Worm (Caenorhabditis elegans): ENCODE measurements around the gene K07F5.8.
A peak's percentile ranks its signal among the peaks of the same experiment; 100 is the strongest.

The K07F5.8 gene

DNA sequence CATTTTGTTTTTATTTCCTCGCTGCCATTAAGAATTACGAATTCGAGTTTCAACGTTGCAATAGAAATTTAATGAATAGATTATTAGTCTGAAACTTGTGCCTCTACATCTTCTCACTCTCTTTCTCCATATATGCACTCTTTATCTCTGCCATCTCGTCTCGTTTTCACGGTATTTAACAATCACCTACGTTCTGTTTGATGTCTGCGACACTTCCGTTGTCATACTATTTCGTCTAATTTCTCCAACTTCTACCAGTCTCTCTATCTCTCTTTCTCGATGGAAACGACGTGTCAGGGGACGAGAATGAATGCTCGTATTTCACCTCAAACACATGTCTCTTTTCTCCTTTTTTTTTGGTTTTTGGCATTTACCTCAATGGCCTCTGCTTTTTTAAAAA is 24.3 kb upstream of the K07F5.8 start (continued):
- TF ChIP-seq elt-3 (tag; optimal IDR thresholded peaks at IDR 0.05): no peak
- TF ChIP-seq fos-1 (tag; optimal IDR thresholded peaks at IDR 0.05): no peak
- TF ChIP-seq lin-39 (tag; optimal IDR thresholded peaks at IDR 0.05): no peak
- TF ChIP-seq skn-1 (tag; optimal IDR thresholded peaks at IDR 0.05): no peak
- TF ChIP-seq tbx-2 (tag; optimal IDR thresholded peaks at IDR 0.05): no peak
- no peak for TF ChIP-seq nhr-43 (tag; optimal IDR thresholded peaks at IDR 0.05; ENCODE audit: poor library complexity, severe bottlenecking)
- TF ChIP-seq pqm-1 (tag; optimal IDR thresholded peaks at IDR 0.05): peak; percentile 59
- no peak for TF ChIP-seq ceh-28 (tag; optimal IDR thresholded peaks at IDR 0.05)
- no peak for TF ChIP-seq egl-5 (tag; optimal IDR thresholded peaks at IDR 0.05)
- TF ChIP-seq R02D3.7 (tag; optimal IDR thresholded peaks at IDR 0.05): no peak
- TF ChIP-seq nhr-67 (tag; optimal IDR thresholded peaks at IDR 0.05): no peak
- TF ChIP-seq ztf-11 (tag; optimal IDR thresholded peaks at IDR 0.05): no peak
- no peak for TF ChIP-seq lsy-12 (tag; optimal IDR thresholded peaks at IDR 0.05)
- no peak for TF ChIP-seq nhr-76 (tag; optimal IDR thresholded peaks at IDR 0.05)
- no peak for TF ChIP-seq unc-39 (tag; optimal IDR thresholded peaks at IDR 0.05)

DNA sequence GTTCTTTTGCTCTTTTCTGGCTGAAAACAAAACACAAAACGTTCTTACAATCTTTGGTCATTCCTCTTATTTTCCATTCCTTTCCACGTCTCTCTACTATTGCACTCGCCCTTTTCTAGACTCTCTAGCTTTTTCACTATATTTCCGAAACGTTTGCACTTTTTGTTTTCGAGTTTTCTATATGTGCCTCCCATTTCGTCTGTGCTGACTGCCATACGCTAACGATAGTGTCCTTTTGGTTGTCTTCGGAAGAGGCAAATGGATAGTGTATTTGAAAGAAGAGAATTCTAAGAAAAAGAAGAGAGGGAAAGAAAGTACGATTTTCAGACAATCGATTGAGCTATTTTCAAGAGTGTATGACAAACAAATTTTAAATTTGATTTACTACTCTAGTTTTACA is 23.3 kb upstream of the K07F5.8 start:
- TF ChIP-seq skn-1 (tag; optimal IDR thresholded peaks at IDR 0.05): peak; percentile 2
- no peak for TF ChIP-seq fos-1 (tag; optimal IDR thresholded peaks at IDR 0.05)
- no peak for TF ChIP-seq nhr-237 (tag; optimal IDR thresholded peaks at IDR 0.05)
- TF ChIP-seq nfya-1 (tag; optimal IDR thresholded peaks at IDR 0.05; ENCODE audit: insufficient read depth): peak; percentile 57
- TF ChIP-seq nhr-76 (tag; optimal IDR thresholded peaks at IDR 0.05): no peak
- TF ChIP-seq ceh-16 (tag; optimal IDR thresholded peaks at IDR 0.05): no peak
- no peak for TF ChIP-seq elt-3 (tag; optimal IDR thresholded peaks at IDR 0.05)
- no peak for TF ChIP-seq aly-2 (tag; optimal IDR thresholded peaks at IDR 0.05)
- TF ChIP-seq nhr-28 (tag; optimal IDR thresholded peaks at IDR 0.05): no peak
- TF ChIP-seq ceh-82 (tag; optimal IDR thresholded peaks at IDR 0.05): no peak
- no peak for TF ChIP-seq nhr-23 (tag; optimal IDR thresholded peaks at IDR 0.05)
- TF ChIP-seq nhr-77 (tag; optimal IDR thresholded peaks at IDR 0.05): no peak
- no peak for TF ChIP-seq egl-5 (tag; optimal IDR thresholded peaks at IDR 0.05)
- TF ChIP-seq ztf-11 (tag; optimal IDR thresholded peaks at IDR 0.05): no peak
- TF ChIP-seq lin-15B (tag; optimal IDR thresholded peaks at IDR 0.05): peak; percentile 18
- no peak for TF ChIP-seq nhr-25 (tag; optimal IDR thresholded peaks at IDR 0.05)
- TF ChIP-seq jun-1 (tag; optimal IDR thresholded peaks at IDR 0.05): no peak
- no peak for TF ChIP-seq ztf-4 (tag; optimal IDR thresholded peaks at IDR 0.05)
- TF ChIP-seq R02D3.7 (tag; optimal IDR thresholded peaks at IDR 0.05): no peak
- no peak for TF ChIP-seq sea-2 (GFP tag; optimal IDR thresholded peaks at IDR 0.05)
- no peak for TF ChIP-seq nhr-12 (tag; optimal IDR thresholded peaks at IDR 0.05)
- peak; percentile 66 for TF ChIP-seq pha-4 (tag; optimal IDR thresholded peaks at IDR 0.05)
- no peak for TF ChIP-seq zag-1 (tag; optimal IDR thresholded peaks at IDR 0.05)
- TF ChIP-seq tbx-2 (tag; optimal IDR thresholded peaks at IDR 0.05): no peak
- no peak for TF ChIP-seq ZK546.5 (tag; optimal IDR thresholded peaks at IDR 0.05)
- no peak for TF ChIP-seq elt-1 (tag; optimal IDR thresholded peaks at IDR 0.05)
- peak; percentile 77 for TF ChIP-seq pqm-1 (tag; optimal IDR thresholded peaks at IDR 0.05)
- TF ChIP-seq eor-1 (tag; optimal IDR thresholded peaks at IDR 0.05): no peak
- TF ChIP-seq daf-12 (tag; optimal IDR thresholded peaks at IDR 0.05): no peak
- TF ChIP-seq elt-2 (tag; optimal IDR thresholded peaks at IDR 0.05): peak; percentile 60
- TF ChIP-seq mml-1 (tag; optimal IDR thresholded peaks at IDR 0.05): no peak
- TF ChIP-seq unc-62 (GFP tag; optimal IDR thresholded peaks at IDR 0.05): no peak
- peak; percentile 29 for TF ChIP-seq hmg-11 (tag; optimal IDR thresholded peaks at IDR 0.05)
- no peak for TF ChIP-seq ceh-9 (tag; optimal IDR thresholded peaks at IDR 0.05)
- TF ChIP-seq unc-39 (tag; optimal IDR thresholded peaks at IDR 0.05): no peak
- TF ChIP-seq snpc-4 (tag; optimal IDR thresholded peaks at IDR 0.05): no peak
- no peak for TF ChIP-seq fkh-10 (GFP tag; optimal IDR thresholded peaks at IDR 0.05)
- TF ChIP-seq mdl-1 (tag; optimal IDR thresholded peaks at IDR 0.05): no peak
- TF ChIP-seq nhr-11 (tag; optimal IDR thresholded peaks at IDR 0.05): no peak
- no peak for TF ChIP-seq ama-1 (optimal IDR thresholded peaks at IDR 0.05)
- TF ChIP-seq fkh-2 (tag; optimal IDR thresholded peaks at IDR 0.05): no peak
- TF ChIP-seq egl-27 (tag; optimal IDR thresholded peaks at IDR 0.05): no peak
- TF ChIP-seq ceh-28 (tag; optimal IDR thresholded peaks at IDR 0.05): peak; percentile 26
- TF ChIP-seq lin-39 (tag; optimal IDR thresholded peaks at IDR 0.05): peak; percentile 1
- no peak for TF ChIP-seq nhr-67 (tag; optimal IDR thresholded peaks at IDR 0.05)
- TF ChIP-seq lsy-12 (tag; optimal IDR thresholded peaks at IDR 0.05): no peak
- TF ChIP-seq nhr-43 (tag; optimal IDR thresholded peaks at IDR 0.05; ENCODE audit: poor library complexity, severe bottlenecking): no peak
